Worm (Caenorhabditis elegans) whole organism, L3 larva: ENCODE data around the gene dpy-26.

Source experiments
- aly-2 ChIP-seq: fragments of 150-350 bp; optimal IDR thresholded peaks from 2 replicates; lab custom pipeline; 2014; ENCODE audit warnings: missing biosample characterization, missing genetic modification characterization
- ama-1 ChIP-seq: fragments of 150-350 bp; optimal IDR thresholded peaks from 2 replicates; lab custom pipeline; 2018
- ceh-16 ChIP-seq: sonication (generic microtip); optimal IDR thresholded peaks from 2 replicates; lab custom pipeline; 2017; ENCODE audit warnings: missing biosample characterization, missing genetic modification characterization
- ceh-82 ChIP-seq: fragments of 150-350 bp; optimal IDR thresholded peaks from 2 replicates; lab custom pipeline; 2014; ENCODE audit warnings: missing biosample characterization, missing genetic modification characterization
- ceh-9 ChIP-seq: sonication (generic microtip); optimal IDR thresholded peaks from 2 replicates; lab custom pipeline; 2018; ENCODE audit warnings: missing biosample characterization, missing genetic modification characterization
- elt-1 ChIP-seq: fragments of 150-350 bp; optimal IDR thresholded peaks from 2 replicates; lab custom pipeline; 2014; ENCODE audit warnings: missing biosample characterization, missing genetic modification characterization
- elt-2 ChIP-seq: sonication (generic microtip); optimal IDR thresholded peaks from 2 replicates; lab custom pipeline; 2016; ENCODE audit warnings: missing genetic modification reagents, mild to moderate bottlenecking, missing genetic modification characterization, missing compliant biosample characterization
- elt-3 ChIP-seq, 3 experiments: fragments of 150-350 bp in 1 of 3; sonication (generic microtip) in 2 of 3; optimal IDR thresholded peaks; 2 replicates in 2 of 3; 4 replicates in 1 of 3; lab custom pipeline; 2014 to 2017; ENCODE audit warnings: missing biosample characterization in 3 of 3, missing genetic modification characterization in 3 of 3
- eor-1 ChIP-seq, 2 experiments: fragments of 150-350 bp; optimal IDR thresholded peaks; 2 replicates each; lab custom pipeline; 2014 to 2018; ENCODE audit warnings: missing biosample characterization in 2 of 2, missing genetic modification characterization in 2 of 2
- fkh-10 ChIP-seq: sonication (generic microtip); optimal IDR thresholded peaks from 2 replicates; lab custom pipeline; 2017; ENCODE audit warnings: missing biosample characterization, missing genetic modification reagents, missing genetic modification characterization
- fkh-2 ChIP-seq: fragments of 150-350 bp; optimal IDR thresholded peaks from 2 replicates; lab custom pipeline; 2014; ENCODE audit warnings: missing biosample characterization, missing genetic modification reagents, missing genetic modification characterization
- fos-1 ChIP-seq: fragments of 150-350 bp; optimal IDR thresholded peaks from 2 replicates; lab custom pipeline; 2014; ENCODE audit warnings: missing biosample characterization, missing genetic modification characterization
- hmg-11 ChIP-seq: sonication (generic microtip); optimal IDR thresholded peaks from 2 replicates; lab custom pipeline; 2016; ENCODE audit warnings: missing genetic modification characterization, missing compliant biosample characterization
- jun-1 ChIP-seq: fragments of 150-350 bp; optimal IDR thresholded peaks from 2 replicates; lab custom pipeline; 2014; ENCODE audit warnings: missing biosample characterization, missing genetic modification reagents, missing genetic modification characterization
- lin-15B ChIP-seq: fragments of 150-350 bp; optimal IDR thresholded peaks from 2 replicates; lab custom pipeline; 2014; ENCODE audit warnings: missing biosample characterization, missing genetic modification characterization
- lsy-12 ChIP-seq: sonication (generic microtip); optimal IDR thresholded peaks from 2 replicates; lab custom pipeline; 2016; ENCODE audit warnings: mild to moderate bottlenecking, missing genetic modification characterization, missing compliant biosample characterization
- mml-1 ChIP-seq: fragments of 150-350 bp; sonication (generic microtip); optimal IDR thresholded peaks from 3 replicates; lab custom pipeline; 2014; ENCODE audit warnings: missing biosample characterization, missing genetic modification characterization
- nfya-1 ChIP-seq: sonication (generic microtip); optimal IDR thresholded peaks from 2 replicates; lab custom pipeline; 2017; ENCODE audit warnings: missing genetic modification characterization, mild to moderate bottlenecking, missing compliant biosample characterization, antibody characterized with exemption, moderate library complexity; ENCODE audit not compliant: insufficient read depth
- nhr-11 ChIP-seq: fragments of 150-350 bp; optimal IDR thresholded peaks from 2 replicates; lab custom pipeline; 2014; ENCODE audit warnings: missing biosample characterization, missing genetic modification characterization
- nhr-12 ChIP-seq: fragments of 150-350 bp; optimal IDR thresholded peaks from 2 replicates; lab custom pipeline; 2014; ENCODE audit warnings: missing biosample characterization, missing genetic modification characterization
- nhr-23 ChIP-seq: fragments of 150-350 bp; optimal IDR thresholded peaks from 2 replicates; lab custom pipeline; 2014; ENCODE audit warnings: missing biosample characterization, missing genetic modification reagents, missing genetic modification characterization
- nhr-237 ChIP-seq: fragments of 150-350 bp; optimal IDR thresholded peaks from 2 replicates; lab custom pipeline; 2014; ENCODE audit warnings: missing biosample characterization, missing genetic modification characterization
- nhr-28 ChIP-seq: fragments of 150-350 bp; optimal IDR thresholded peaks from 2 replicates; lab custom pipeline; 2014; ENCODE audit warnings: missing biosample characterization, missing genetic modification characterization
- nhr-43 ChIP-seq: sonication (generic microtip); optimal IDR thresholded peaks from 2 replicates; lab custom pipeline; 2016; ENCODE audit warnings: mild to moderate bottlenecking, missing genetic modification characterization, missing compliant biosample characterization; ENCODE audit not compliant: poor library complexity, severe bottlenecking
- nhr-76 ChIP-seq: fragments of 150-350 bp; sonication (generic microtip); optimal IDR thresholded peaks from 5 replicates; lab custom pipeline; 2014; ENCODE audit warnings: missing biosample characterization, missing genetic modification characterization
- nhr-77 ChIP-seq: fragments of 150-350 bp; optimal IDR thresholded peaks from 2 replicates; lab custom pipeline; 2014; ENCODE audit warnings: missing biosample characterization, missing genetic modification characterization
- pha-4 ChIP-seq: fragments of 150-350 bp; optimal IDR thresholded peaks from 2 replicates; lab custom pipeline; 2014; ENCODE audit warnings: missing biosample characterization, missing genetic modification reagents, missing genetic modification characterization
- pqm-1 ChIP-seq: fragments of 150-350 bp; optimal IDR thresholded peaks from 2 replicates; lab custom pipeline; 2017; ENCODE audit warnings: missing biosample characterization, missing genetic modification characterization, inconsistent platforms
- snpc-4 ChIP-seq: fragments of 150-350 bp; optimal IDR thresholded peaks from 2 replicates; lab custom pipeline; 2014; ENCODE audit warnings: missing biosample characterization, missing genetic modification characterization
- tbx-2 ChIP-seq: sonication (generic microtip); optimal IDR thresholded peaks from 2 replicates; lab custom pipeline; 2016; ENCODE audit warnings: mild to moderate bottlenecking, missing genetic modification characterization, missing compliant biosample characterization
- unc-39 ChIP-seq: sonication (generic microtip); optimal IDR thresholded peaks from 4 replicates; lab custom pipeline; 2017; ENCODE audit warnings: missing biosample characterization, missing genetic modification characterization
- unc-62 ChIP-seq: fragments of 150-350 bp; sonication (generic microtip); optimal IDR thresholded peaks from 4 replicates; lab custom pipeline; 2014; ENCODE audit warnings: missing biosample characterization, missing genetic modification reagents, missing genetic modification characterization
- zag-1 ChIP-seq: fragments of 150-350 bp; optimal IDR thresholded peaks from 2 replicates; lab custom pipeline; 2014; ENCODE audit warnings: missing biosample characterization, missing genetic modification characterization

dpy-26 gene

ce11 chrIV:12419291-12419690 is 31.8 kb downstream of the dpy-26 start:
- TF ChIP-seq nfya-1 = peak; percentile 12
- TF ChIP-seq fkh-10 (GFP tag; lab: Kevin White, UChicago) = peak; percentile 5
- TF ChIP-seq elt-3 (tag; optimal IDR thresholded peaks at IDR 0.05; lab: Kevin White, UChicago) = no peak
- TF ChIP-seq, all 47 proteins: peak for 2

DNA sequence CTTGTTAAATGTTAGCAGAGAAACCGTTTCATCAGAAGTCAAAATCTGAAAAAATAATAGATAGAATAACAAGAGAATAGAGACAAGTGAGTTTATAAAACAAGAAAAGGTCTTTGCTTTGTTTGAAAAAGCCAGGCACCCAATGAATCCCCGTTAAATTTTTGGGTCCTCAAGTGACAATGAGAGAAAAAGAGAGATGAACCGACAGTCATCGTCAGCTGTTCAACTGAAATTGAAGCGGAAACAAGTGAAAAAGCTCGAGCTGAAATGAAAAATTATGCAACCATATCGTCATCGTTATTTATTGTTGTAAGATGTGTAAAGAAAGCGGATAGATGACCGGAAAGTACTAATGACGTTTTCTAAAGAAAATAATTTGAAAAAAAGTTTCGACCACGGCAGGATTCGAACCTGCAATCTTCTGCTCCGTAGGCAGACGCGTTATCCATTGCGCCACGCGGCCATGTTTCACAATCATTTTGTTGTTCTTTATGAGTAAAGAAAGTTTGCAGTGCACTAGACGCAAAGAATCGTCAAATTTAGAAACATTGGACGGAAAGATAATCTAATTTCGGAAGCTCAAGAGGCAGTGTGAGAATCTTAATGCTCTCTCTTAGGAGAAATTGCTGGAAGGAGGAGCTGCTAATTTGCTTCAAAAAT is 33.5 kb downstream of the dpy-26 start, which contains the start of gene F08G5.3:
Gene F08G5.3 (minus strand): TSS at position 51 of the 660 bp plus-strand sequence.
- TF ChIP-seq ceh-9 (tag; lab: Kevin White, UChicago) (peak; percentile 42), nhr-11 (tag; lab: Kevin White, UChicago) (peak; percentile 40), nfya-1 (peak; percentile 37), lin-15B (tag; lab: Kevin White, UChicago) (no peak), nhr-43 (tag; lab: Kevin White, UChicago) (peak; percentile 73), tbx-2 (peak; percentile 32), pha-4 (tag; lab: Kevin White, UChicago) (peak; percentile 34), snpc-4 (tag; lab: Kevin White, UChicago) (no peak), pqm-1 (tag; lab: Kevin White, UChicago) (peak; percentile 9), elt-2 (tag; lab: Kevin White, UChicago) (peak; percentile 49), elt-1 (tag; lab: Kevin White, UChicago) (no peak), lsy-12 (tag; lab: Kevin White, UChicago) (peak; percentile 20)

DNA sequence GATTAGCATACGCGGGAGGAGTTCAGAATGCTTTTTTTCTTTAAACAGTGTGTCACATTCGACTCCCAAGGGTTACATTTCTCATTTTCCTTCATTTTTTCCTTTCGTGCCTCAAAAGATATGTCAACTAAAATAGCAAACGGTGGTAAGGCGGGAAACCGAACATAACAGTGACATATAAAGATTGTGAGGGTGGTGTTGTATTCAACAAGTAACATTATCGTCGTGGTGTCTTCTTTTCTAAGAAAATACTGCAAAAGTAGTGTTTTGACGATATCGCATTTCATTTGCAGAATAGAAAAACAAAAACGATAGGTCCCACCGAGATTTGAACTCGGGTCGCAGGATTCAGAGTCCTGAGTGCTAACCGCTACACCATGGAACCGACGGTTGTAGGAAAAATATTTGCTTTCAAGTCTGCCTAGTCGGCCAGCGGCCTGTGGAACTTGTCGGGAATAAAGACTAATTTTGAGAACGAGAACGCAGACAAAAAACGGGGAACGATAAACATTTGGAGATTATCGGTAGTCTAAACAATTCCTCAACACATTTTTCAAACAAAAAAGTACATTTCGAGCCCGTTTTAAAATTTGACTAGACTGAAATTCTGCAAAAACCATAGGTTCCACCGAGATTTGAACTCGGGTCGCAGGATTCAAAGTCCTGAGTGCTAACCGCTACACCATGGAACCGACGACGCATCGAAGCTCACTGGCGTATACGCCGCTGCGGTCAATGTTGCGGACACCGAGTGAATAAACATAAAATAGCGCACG is 34.3 kb downstream of the dpy-26 start:
- TF ChIP-seq nhr-237 (tag; lab: Kevin White, UChicago) = no peak
- TF ChIP-seq eor-1 (tag; optimal IDR thresholded peaks at IDR 0.05; lab: Kevin White, UChicago) = no peak
- no peak for TF ChIP-seq zag-1
- no peak for TF ChIP-seq nhr-43 (tag; lab: Kevin White, UChicago)
- TF ChIP-seq ceh-82 (tag; lab: Kevin White, UChicago) = no peak
- TF ChIP-seq unc-39 (tag; lab: Kevin White, UChicago) = no peak
- TF ChIP-seq fkh-2 (tag; lab: Kevin White, UChicago) = no peak
- peak; percentile 35 for TF ChIP-seq hmg-11 (tag; lab: Kevin White, UChicago)
- TF ChIP-seq elt-2 (tag; lab: Kevin White, UChicago) = peak; percentile 26
- TF ChIP-seq, all 47 proteins: peak for 2

DNA sequence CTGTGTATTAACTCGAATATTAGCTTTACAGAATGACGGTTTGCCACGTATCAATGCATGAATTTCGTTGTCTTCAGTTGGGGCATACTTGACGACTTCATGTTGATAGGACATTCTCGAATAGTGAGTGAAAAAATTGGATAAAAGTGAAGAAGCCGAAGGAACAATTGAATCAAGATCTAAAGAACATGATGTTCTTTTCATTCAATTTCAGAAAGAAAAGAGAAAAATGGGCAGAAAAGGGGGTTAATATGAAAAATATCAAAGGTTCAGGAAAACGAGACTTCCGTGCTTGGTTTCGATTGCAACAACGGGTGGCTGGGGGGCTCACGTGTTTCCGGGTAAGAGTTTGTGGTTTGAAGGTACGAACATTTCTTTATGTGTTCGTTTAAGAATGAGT is 36.5 kb downstream of the dpy-26 start:
- TF ChIP-seq ama-1 (no peak), fkh-10 (GFP tag; lab: Kevin White, UChicago) (peak; percentile 71), nhr-12 (tag; lab: Kevin White, UChicago) (no peak)

- TF ChIP-seq mml-1 (tag; lab: Kevin White, UChicago) (no peak), lin-15B (tag; lab: Kevin White, UChicago) (no peak), pqm-1 (tag; lab: Kevin White, UChicago) (no peak), unc-62 (no peak), nhr-77 (no peak), nhr-11 (tag; lab: Kevin White, UChicago) (no peak), nhr-237 (tag; lab: Kevin White, UChicago) (no peak), ceh-16 (tag; lab: Kevin White, UChicago) (no peak), aly-2 (no peak), jun-1 (tag; lab: Kevin White, UChicago) (no peak), nhr-23 (tag; lab: Kevin White, UChicago) (no peak), pha-4 (tag; lab: Kevin White, UChicago) (no peak), fos-1 (tag; lab: Kevin White, UChicago) (no peak), nhr-76 (tag; lab: Kevin White, UChicago) (no peak), nhr-28 (tag; lab: Kevin White, UChicago) (no peak), ceh-9 (tag; lab: Kevin White, UChicago) (no peak), hmg-11 (tag; lab: Kevin White, UChicago) (no peak)
Measured at ce11 chrIV:12410167-12410566, 41.0 kb downstream of the dpy-26 start, which contains the start of gene acl-13. TSS of gene acl-13 (plus strand) at chrIV:12410467.
